Worm (Caenorhabditis elegans): ENCODE data around the gene rab-14.
A peak's percentile ranks its signal among the peaks of the same experiment; 100 is the strongest.

Gene rab-14

ce11 chrX:15647276-15647675, 40.8 kb upstream of the rab-14 start, which contains the start of gene F59D12.5:
TSS of gene F59D12.5 (minus strand) at chrX:15647369.
- no peak for TF ChIP-seq ceh-82 (tag; optimal IDR thresholded peaks at IDR 0.05)
- peak; percentile 9 for TF ChIP-seq egl-5 (tag; optimal IDR thresholded peaks at IDR 0.05)
- no peak for TF ChIP-seq elt-2 (tag; optimal IDR thresholded peaks at IDR 0.05)
- TF ChIP-seq ztf-11 (tag; optimal IDR thresholded peaks at IDR 0.05) = no peak
- TF ChIP-seq sea-2 (GFP tag; optimal IDR thresholded peaks at IDR 0.05) = no peak
- TF ChIP-seq elt-3 (tag; optimal IDR thresholded peaks at IDR 0.05) = no peak
- TF ChIP-seq ceh-28 (tag; optimal IDR thresholded peaks at IDR 0.05) = no peak
- no peak for TF ChIP-seq zag-1 (tag; optimal IDR thresholded peaks at IDR 0.05)
- TF ChIP-seq nfya-1 (tag; optimal IDR thresholded peaks at IDR 0.05; ENCODE audit: insufficient read depth) = peak; percentile 35
- TF ChIP-seq nhr-76 (tag; optimal IDR thresholded peaks at IDR 0.05) = no peak
- TF ChIP-seq egl-27 (tag; optimal IDR thresholded peaks at IDR 0.05) = no peak
- TF ChIP-seq nhr-11 (tag; optimal IDR thresholded peaks at IDR 0.05) = no peak
- TF ChIP-seq ZK546.5 (tag; optimal IDR thresholded peaks at IDR 0.05) = no peak
- peak; percentile 78 for TF ChIP-seq pha-4 (tag; optimal IDR thresholded peaks at IDR 0.05)
- TF ChIP-seq ztf-4 (tag; optimal IDR thresholded peaks at IDR 0.05) = no peak
- TF ChIP-seq pqm-1 (tag; optimal IDR thresholded peaks at IDR 0.05) = no peak
- TF ChIP-seq ceh-16 (tag; optimal IDR thresholded peaks at IDR 0.05) = no peak
- no peak for TF ChIP-seq lsy-12 (tag; optimal IDR thresholded peaks at IDR 0.05)
- no peak for TF ChIP-seq fos-1 (tag; optimal IDR thresholded peaks at IDR 0.05)
- no peak for TF ChIP-seq skn-1 (tag; optimal IDR thresholded peaks at IDR 0.05)

- TF ChIP-seq mml-1 (tag; optimal IDR thresholded peaks at IDR 0.05) (no peak), egl-5 (tag; optimal IDR thresholded peaks at IDR 0.05) (no peak), ztf-4 (tag; optimal IDR thresholded peaks at IDR 0.05) (no peak), nhr-23 (tag; optimal IDR thresholded peaks at IDR 0.05) (no peak), nhr-28 (tag; optimal IDR thresholded peaks at IDR 0.05) (no peak), pqm-1 (tag; optimal IDR thresholded peaks at IDR 0.05) (no peak)
These were observed 36.2 kb upstream of the rab-14 start, which contains the start of gene H08J19.1 for ce11 chrX:15642638-15643037. TSS of gene H08J19.1 (plus strand) at chrX:15642938.

- TF ChIP-seq hmg-11 (tag; optimal IDR thresholded peaks at IDR 0.05) (no peak), lsy-12 (tag; optimal IDR thresholded peaks at IDR 0.05) (no peak), nhr-67 (tag; optimal IDR thresholded peaks at IDR 0.05) (no peak), pqm-1 (tag; optimal IDR thresholded peaks at IDR 0.05) (no peak), nhr-28 (tag; optimal IDR thresholded peaks at IDR 0.05) (no peak)
These were observed 34.9 kb upstream of the rab-14 start for ce11 chrX:15641380-15641779.

ce11 chrX:15640603-15641002, 34.2 kb upstream of the rab-14 start, which contains the start of gene K09E9.7:
TSS of gene K09E9.7 (plus strand) at chrX:15640903.
- no peak for TF ChIP-seq egl-27 (tag; optimal IDR thresholded peaks at IDR 0.05)
- TF ChIP-seq nhr-23 (tag; optimal IDR thresholded peaks at IDR 0.05) = no peak
- TF ChIP-seq elt-1 (tag; optimal IDR thresholded peaks at IDR 0.05) = no peak
- no peak for TF ChIP-seq skn-1 (tag; optimal IDR thresholded peaks at IDR 0.05)
- TF ChIP-seq mdl-1 (tag; optimal IDR thresholded peaks at IDR 0.05) = no peak
- TF ChIP-seq ceh-16 (tag; optimal IDR thresholded peaks at IDR 0.05) = no peak

- TF ChIP-seq nhr-12 (tag; optimal IDR thresholded peaks at IDR 0.05) (no peak), sea-2 (GFP tag; optimal IDR thresholded peaks at IDR 0.05) (no peak), nhr-77 (tag; optimal IDR thresholded peaks at IDR 0.05) (no peak), fkh-10 (GFP tag; optimal IDR thresholded peaks at IDR 0.05) (peak; percentile 77), R02D3.7 (tag; optimal IDR thresholded peaks at IDR 0.05) (no peak), ceh-9 (tag; optimal IDR thresholded peaks at IDR 0.05) (no peak), egl-5 (tag; optimal IDR thresholded peaks at IDR 0.05) (peak; percentile 20), mdl-1 (tag; optimal IDR thresholded peaks at IDR 0.05) (no peak), zag-1 (tag; optimal IDR thresholded peaks at IDR 0.05) (no peak), nfya-1 (tag; optimal IDR thresholded peaks at IDR 0.05; ENCODE audit: insufficient read depth) (peak; percentile 50), fkh-2 (tag; optimal IDR thresholded peaks at IDR 0.05) (no peak), ztf-11 (tag; optimal IDR thresholded peaks at IDR 0.05) (no peak), ceh-16 (tag; optimal IDR thresholded peaks at IDR 0.05) (no peak), elt-1 (tag; optimal IDR thresholded peaks at IDR 0.05) (peak; percentile 17), lsy-12 (tag; optimal IDR thresholded peaks at IDR 0.05) (no peak), ZK546.5 (tag; optimal IDR thresholded peaks at IDR 0.05) (no peak), pha-4 (tag; optimal IDR thresholded peaks at IDR 0.05) (no peak)
These were observed 27.5 kb upstream of the rab-14 start for ce11 chrX:15633964-15634363.
